Fruit fly (Drosophila melanogaster) whole organism, prepupa: ENCODE results near the gene CG43672.

Experiments
- Blimp-1 ChIP-seq: fragments of 200-800 bp; sonication (Bioruptor generic); optimal IDR thresholded peaks from 3 replicates; lab custom pipeline; 2017; ENCODE audit warnings: missing biosample characterization, missing genetic modification characterization, mild to moderate bottlenecking, moderate library complexity, missing genetic modification reagents
- CG3919 ChIP-seq: fragments of 200-800 bp; sonication (Bioruptor generic); optimal IDR thresholded peaks from 3 replicates; lab custom pipeline; 2016; ENCODE audit warnings: missing biosample characterization, missing genetic modification characterization
- CG6163 ChIP-seq: fragments of 200-800 bp; sonication (Bioruptor generic); IDR thresholded peaks from 3 replicates; pipeline ENCODE4 v1.3.6; 2022; ENCODE audit warnings: missing biosample characterization, missing genetic modification characterization
- Hr4 ChIP-seq: fragments of 200-800 bp; sonication (Bioruptor generic); optimal IDR thresholded peaks from 3 replicates; lab custom pipeline; 2016; ENCODE audit warnings: missing biosample characterization, missing genetic modification characterization
- OdsH ChIP-seq: fragments of 200-800 bp; sonication (Bioruptor generic); optimal IDR thresholded peaks from 3 replicates; lab custom pipeline; 2016; ENCODE audit warnings: missing biosample characterization, missing genetic modification characterization

DNA sequence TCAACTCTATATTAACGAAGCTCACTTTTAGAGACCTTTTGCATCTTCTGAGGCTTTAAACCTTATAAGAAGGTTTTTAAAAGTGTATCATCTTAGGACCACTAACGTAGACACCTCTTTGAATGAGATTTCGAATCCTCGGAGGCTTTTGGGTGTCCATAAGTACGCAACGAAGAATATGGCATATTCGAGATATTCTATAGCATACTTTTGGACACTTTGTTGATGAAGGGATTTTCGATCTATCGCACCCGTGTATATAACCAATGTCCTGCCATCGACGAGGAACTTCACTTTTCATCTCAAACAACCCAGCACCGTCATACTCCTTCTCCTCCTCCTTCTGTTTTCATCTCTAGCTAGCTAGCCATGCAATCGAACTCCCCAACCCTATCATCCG is 49.6 kb downstream of the CG43672 start:
- TF ChIP-seq CG6163 (no peak), Hr4 (GFP tag; lab: Kevin White, UChicago) (no peak), Blimp-1 (no peak), CG3919 (GFP tag; lab: Kevin White, UChicago) (no peak), OdsH (no peak)
